Fruit fly (Drosophila melanogaster): ENCODE results near the gene mub.

Gene mub

DNA sequence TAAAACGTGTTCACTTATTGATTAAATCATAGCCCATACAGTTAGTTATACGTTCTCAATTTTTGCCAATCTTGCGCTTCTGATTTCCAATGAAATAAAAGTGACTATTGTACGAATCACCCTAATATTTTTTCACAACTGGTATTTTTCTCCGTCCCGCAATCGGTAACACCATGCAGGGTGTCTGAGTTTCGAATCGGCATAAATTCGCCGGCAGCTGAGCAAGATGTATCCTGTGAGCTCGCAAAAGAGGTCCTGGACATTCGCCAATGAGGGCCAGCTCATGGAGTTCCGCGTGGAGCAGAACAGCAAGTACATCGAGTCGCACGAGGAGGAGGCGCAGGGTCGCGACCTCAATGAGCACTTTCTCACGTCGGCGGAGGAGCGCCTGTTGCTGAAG lies 22.8 kb upstream of the mub start, which contains the start of gene CycH (continued):
- TF ChIP-seq vnd (GFP tag; IDR thresholded peaks at IDR 0.05; ENCODE audit: partially characterized antibody) (no peak), ems (GFP tag; optimal IDR thresholded peaks at IDR 0.05) (peak; percentile 32), Asciz (GFP tag; optimal IDR thresholded peaks at IDR 0.05) (no peak), insv (GFP tag; optimal IDR thresholded peaks at IDR 0.05) (peak in 1 of 2 experiments; percentile 1), cas (GFP tag; IDR thresholded peaks at IDR 0.05) (no peak), usp (GFP tag; optimal IDR thresholded peaks at IDR 0.05) (no peak), CG7556 (GFP tag; optimal IDR thresholded peaks at IDR 0.05) (no peak), psq (GFP tag; optimal IDR thresholded peaks at IDR 0.05) (no peak), disco-r (GFP tag; optimal IDR thresholded peaks at IDR 0.05) (no peak), ci (GFP tag; IDR thresholded peaks at IDR 0.05) (no peak), ac (GFP tag; optimal IDR thresholded peaks at IDR 0.05) (no peak), CG12391 (tag; optimal IDR thresholded peaks at IDR 0.05) (peak; percentile 66), Lhr (GFP tag; optimal IDR thresholded peaks at IDR 0.05) (peak; percentile 11), tna (GFP tag; IDR thresholded peaks at IDR 0.05; ENCODE audit: partially characterized antibody) (no peak), luna (GFP tag; optimal IDR thresholded peaks at IDR 0.05) (no peak), Max (GFP tag; optimal IDR thresholded peaks at IDR 0.05) (no peak), CG30403 (GFP tag; optimal IDR thresholded peaks at IDR 0.05) (peak; percentile 62), Dip3 (GFP tag; optimal IDR thresholded peaks at IDR 0.05) (no peak), NFAT (GFP tag; IDR thresholded peaks at IDR 0.05) (no peak), CG18599 (GFP tag; optimal IDR thresholded peaks at IDR 0.05) (no peak), CG10959 (GFP tag; IDR thresholded peaks at IDR 0.05) (no peak), lilli (GFP tag; optimal IDR thresholded peaks at IDR 0.05) (peak; percentile 51), vvl (GFP tag; IDR thresholded peaks at IDR 0.05) (no peak), Bdp1 (GFP tag; optimal IDR thresholded peaks at IDR 0.05) (no peak), Hr3 (GFP tag; optimal IDR thresholded peaks at IDR 0.05) (no peak), CG10147 (GFP tag; optimal IDR thresholded peaks at IDR 0.05) (no peak), bab2 (GFP tag; optimal IDR thresholded peaks at IDR 0.05) (no peak), HLH54F (GFP tag; optimal IDR thresholded peaks at IDR 0.05) (peak; percentile 11), CG6272 (GFP tag; IDR thresholded peaks at IDR 0.05) (no peak), vfl (GFP tag; optimal IDR thresholded peaks at IDR 0.05) (no peak), CG7271 (tag; optimal IDR thresholded peaks at IDR 0.05) (no peak), CG15696 (tag; optimal IDR thresholded peaks at IDR 0.05) (peak; percentile 12), CG18619 (GFP tag; optimal IDR thresholded peaks at IDR 0.05) (no peak), CG12299 (tag; optimal IDR thresholded peaks at IDR 0.05) (no peak), Deaf1 (tag; optimal IDR thresholded peaks at IDR 0.05) (no peak), sd (tag; optimal IDR thresholded peaks at IDR 0.05) (no peak), CG11247 (GFP tag; IDR thresholded peaks at IDR 0.05) (peak; percentile 24; the same call in 1 of the 2 replicates), Bgb (GFP tag; IDR thresholded peaks at IDR 0.05; ENCODE audit: partially characterized antibody) (peak; percentile 33; the same call in 1 of the 2 replicates), da (GFP tag; optimal IDR thresholded peaks at IDR 0.05) (no peak), CG8388 (GFP tag; optimal IDR thresholded peaks at IDR 0.05) (no peak), eyg (GFP tag; optimal IDR thresholded peaks at IDR 0.05) (no peak), CG7786 (GFP tag; optimal IDR thresholded peaks at IDR 0.05) (peak; percentile 32), CG10654 (GFP tag; optimal IDR thresholded peaks at IDR 0.05) (no peak), Awh (GFP tag; IDR thresholded peaks at IDR 0.05) (no peak), ewg (GFP tag; optimal IDR thresholded peaks at IDR 0.05) (no peak), CG10565 (GFP tag; optimal IDR thresholded peaks at IDR 0.05) (no peak), CG33557 (GFP tag; optimal IDR thresholded peaks at IDR 0.05) (no peak), CG4424 (GFP tag; optimal IDR thresholded peaks at IDR 0.05) (peak; percentile 57), CG12769 (tag; optimal IDR thresholded peaks at IDR 0.05) (no peak), CG10462 (GFP tag; optimal IDR thresholded peaks at IDR 0.05) (no peak), CG4730 (GFP tag; IDR thresholded peaks at IDR 0.05) (no peak), gem (tag; optimal IDR thresholded peaks at IDR 0.05) (no peak)

Measured in whole organism, embryonic.